Worm (Caenorhabditis elegans) whole organism, late embryonic: ENCODE results near the gene map-1.
A peak's percentile ranks its signal among the peaks of the same experiment; 100 is the strongest.

ENCODE experiments used
- C08G9.2 ChIP-seq: sonication (generic microtip); optimal IDR thresholded peaks from 2 replicates; lab custom pipeline; 2016; ENCODE audit warnings: mild to moderate bottlenecking, missing genetic modification characterization, moderate library complexity, missing compliant biosample characterization
- C38D4.7 ChIP-seq: fragments of 200-800 bp; sonication (Bioruptor generic); optimal IDR thresholded peaks from 2 replicates; lab custom pipeline; 2018; ENCODE audit warnings: mild to moderate bottlenecking, missing genetic modification characterization, moderate library complexity, missing compliant biosample characterization
- F13H6.1 ChIP-seq: sonication (generic microtip); optimal IDR thresholded peaks from 2 replicates; lab custom pipeline; 2016; ENCODE audit warnings: missing genetic modification characterization, missing compliant biosample characterization
- K02D7.2 ChIP-seq: sonication (generic microtip); optimal IDR thresholded peaks from 2 replicates; lab custom pipeline; 2017; ENCODE audit warnings: mild to moderate bottlenecking, missing genetic modification characterization, missing compliant biosample characterization
- K09A11.1 ChIP-seq: sonication (generic microtip); optimal IDR thresholded peaks from 2 replicates; lab custom pipeline; 2017; ENCODE audit warnings: antibody characterized with exemption, mild to moderate bottlenecking, missing genetic modification characterization, missing compliant biosample characterization; ENCODE audit not compliant: insufficient read depth
- T23F11.4 ChIP-seq: fragments of 200-800 bp; sonication (Bioruptor generic); optimal IDR thresholded peaks from 2 replicates; lab custom pipeline; 2018; ENCODE audit warnings: mild to moderate bottlenecking, missing genetic modification characterization, missing compliant biosample characterization
- Y22D7AL.16 ChIP-seq: sonication (generic microtip); optimal IDR thresholded peaks from 2 replicates; lab custom pipeline; 2016; ENCODE audit warnings: missing genetic modification characterization, missing compliant biosample characterization
- ceh-14 ChIP-seq: sonication (generic microtip); optimal IDR thresholded peaks from 2 replicates; lab custom pipeline; 2016; ENCODE audit warnings: missing genotype, missing genetic modification characterization, missing compliant biosample characterization
- ceh-2 ChIP-seq: sonication (generic microtip); optimal IDR thresholded peaks from 2 replicates; lab custom pipeline; 2016; ENCODE audit warnings: missing genotype, missing genetic modification characterization, missing compliant biosample characterization
- ceh-22 ChIP-seq: sonication (generic microtip); optimal IDR thresholded peaks from 2 replicates; lab custom pipeline; 2017; ENCODE audit warnings: missing biosample characterization, missing genetic modification characterization
- ceh-24 ChIP-seq: sonication (generic microtip); optimal IDR thresholded peaks from 2 replicates; lab custom pipeline; 2016; ENCODE audit warnings: mild to moderate bottlenecking, missing genetic modification characterization, missing compliant biosample characterization
- ceh-31 ChIP-seq: sonication (generic microtip); optimal IDR thresholded peaks from 2 replicates; lab custom pipeline; 2016; ENCODE audit warnings: missing genetic modification characterization, missing compliant biosample characterization
- ceh-45 ChIP-seq: fragments of 200-800 bp; sonication (Bioruptor generic); IDR thresholded peaks from 2 replicates; pipeline ENCODE4 v1.3.6; 2022; ENCODE audit warnings: missing genetic modification reagents, missing genetic modification characterization, missing compliant biosample characterization
- ceh-48 ChIP-seq: sonication (generic microtip); optimal IDR thresholded peaks from 2 replicates; lab custom pipeline; 2016; ENCODE audit warnings: missing genetic modification characterization, inconsistent platforms, missing compliant biosample characterization
- ceh-6 ChIP-seq: fragments of 200-800 bp; sonication (Bioruptor generic); optimal IDR thresholded peaks from 2 replicates; lab custom pipeline; 2018; ENCODE audit warnings: mild to moderate bottlenecking, missing genetic modification characterization, missing compliant biosample characterization
- ceh-9 ChIP-seq: sonication (generic microtip); optimal IDR thresholded peaks from 2 replicates; lab custom pipeline; 2016; ENCODE audit warnings: mild to moderate bottlenecking, missing genetic modification characterization, inconsistent platforms, missing compliant biosample characterization
- che-1 ChIP-seq: sonication (generic microtip); optimal IDR thresholded peaks from 2 replicates; lab custom pipeline; 2016; ENCODE audit warnings: mild to moderate bottlenecking, missing genetic modification characterization, missing compliant biosample characterization
- ets-4 ChIP-seq: sonication (generic microtip); optimal IDR thresholded peaks from 2 replicates; lab custom pipeline; 2016; ENCODE audit warnings: missing genetic modification characterization, missing compliant biosample characterization
- eyg-1 ChIP-seq: sonication (generic microtip); optimal IDR thresholded peaks from 2 replicates; lab custom pipeline; 2016; ENCODE audit warnings: missing genotype, missing genetic modification characterization, missing compliant biosample characterization
- fkh-10 ChIP-seq: fragments of 150-350 bp; optimal IDR thresholded peaks from 2 replicates; lab custom pipeline; 2014; ENCODE audit warnings: missing biosample characterization, missing genetic modification reagents, missing genetic modification characterization
- hlh-30 ChIP-seq: sonication (generic microtip); optimal IDR thresholded peaks from 2 replicates; lab custom pipeline; 2017; ENCODE audit warnings: antibody characterized with exemption, missing genetic modification characterization, missing compliant biosample characterization; ENCODE audit not compliant: insufficient read depth
- lim-6 ChIP-seq: sonication (generic microtip); optimal IDR thresholded peaks from 2 replicates; lab custom pipeline; 2016; ENCODE audit warnings: missing genetic modification characterization, missing compliant biosample characterization
- madf-2 ChIP-seq: sonication (generic microtip); optimal IDR thresholded peaks from 2 replicates; lab custom pipeline; 2017; ENCODE audit warnings: missing genetic modification characterization, missing compliant biosample characterization
- mec-3 ChIP-seq: sonication (generic microtip); optimal IDR thresholded peaks from 2 replicates; lab custom pipeline; 2016; ENCODE audit warnings: borderline replicate concordance, missing genetic modification characterization, missing compliant biosample characterization
- nhr-11 ChIP-seq: fragments of 150-350 bp; optimal IDR thresholded peaks from 2 replicates; lab custom pipeline; 2014; ENCODE audit warnings: missing biosample characterization, missing genetic modification characterization
- nhr-232 ChIP-seq: sonication (generic microtip); optimal IDR thresholded peaks from 2 replicates; lab custom pipeline; 2016; ENCODE audit warnings: missing genetic modification characterization, missing compliant biosample characterization
- npax-4 ChIP-seq: sonication (generic microtip); optimal IDR thresholded peaks from 2 replicates; lab custom pipeline; 2016; ENCODE audit warnings: missing genetic modification characterization, missing compliant biosample characterization
- odd-2 ChIP-seq: sonication (generic microtip); optimal IDR thresholded peaks from 2 replicates; lab custom pipeline; 2017; ENCODE audit warnings: antibody characterized with exemption, mild to moderate bottlenecking, missing genetic modification characterization, missing compliant biosample characterization
- pag-3 ChIP-seq: sonication (generic microtip); optimal IDR thresholded peaks from 2 replicates; lab custom pipeline; 2016; ENCODE audit warnings: missing compliant biosample characterization, missing genetic modification characterization, borderline replicate concordance
- pat-9 ChIP-seq: fragments of 200-800 bp; sonication (Bioruptor generic); optimal IDR thresholded peaks from 2 replicates; lab custom pipeline; 2018; ENCODE audit warnings: mild to moderate bottlenecking, missing genetic modification characterization, moderate library complexity, missing compliant biosample characterization
- pax-1 ChIP-seq: fragments of 150-350 bp; optimal IDR thresholded peaks from 2 replicates; lab custom pipeline; 2014; ENCODE audit warnings: missing biosample characterization, missing genetic modification characterization
- pha-2 ChIP-seq: sonication (generic microtip); optimal IDR thresholded peaks from 2 replicates; lab custom pipeline; 2017; ENCODE audit warnings: mild to moderate bottlenecking, missing genetic modification characterization, missing compliant biosample characterization
- pha-4 ChIP-seq: fragments of 150-350 bp; optimal IDR thresholded peaks from 2 replicates; lab custom pipeline; 2018; ENCODE audit warnings: missing biosample characterization, missing genetic modification reagents, missing genetic modification characterization
- pqm-1 ChIP-seq: sonication (generic microtip); optimal IDR thresholded peaks from 2 replicates; lab custom pipeline; 2016; ENCODE audit warnings: missing genetic modification characterization, missing compliant biosample characterization
- ref-2 ChIP-seq: sonication (generic microtip); optimal IDR thresholded peaks from 2 replicates; lab custom pipeline; 2016; ENCODE audit warnings: missing genetic modification characterization, missing compliant biosample characterization
- rnt-1 ChIP-seq: sonication (generic microtip); optimal IDR thresholded peaks from 2 replicates; lab custom pipeline; 2016; ENCODE audit warnings: missing genetic modification characterization, missing compliant biosample characterization
- sox-2 ChIP-seq: fragments of 200-800 bp; sonication (Bioruptor generic); IDR thresholded peaks from 2 replicates; pipeline ENCODE4 v1.3.6; 2022; ENCODE audit warnings: missing genetic modification reagents, missing genetic modification characterization, missing compliant biosample characterization
- sox-4 ChIP-seq: sonication (generic microtip); optimal IDR thresholded peaks from 2 replicates; lab custom pipeline; 2017; ENCODE audit warnings: mild to moderate bottlenecking, missing genetic modification characterization, inconsistent platforms, missing compliant biosample characterization
- tbx-7 ChIP-seq: sonication (generic microtip); optimal IDR thresholded peaks from 2 replicates; lab custom pipeline; 2016; ENCODE audit warnings: missing genotype, missing genetic modification characterization, missing compliant biosample characterization
- ttx-3 ChIP-seq: sonication (generic microtip); optimal IDR thresholded peaks from 2 replicates; lab custom pipeline; 2016; ENCODE audit warnings: missing genetic modification reagents, missing genetic modification characterization, missing compliant biosample characterization
- unc-42 ChIP-seq: sonication (generic microtip); optimal IDR thresholded peaks from 2 replicates; lab custom pipeline; 2016; ENCODE audit warnings: missing genotype, missing genetic modification characterization, missing compliant biosample characterization
- unc-55 ChIP-seq: sonication (generic microtip); optimal IDR thresholded peaks from 2 replicates; lab custom pipeline; 2017; ENCODE audit warnings: missing biosample characterization, missing genetic modification reagents, missing genetic modification characterization
- zip-5 ChIP-seq: sonication (generic microtip); optimal IDR thresholded peaks from 2 replicates; lab custom pipeline; 2016; ENCODE audit warnings: missing genetic modification characterization, missing compliant biosample characterization
- ztf-16 ChIP-seq: sonication (generic microtip); optimal IDR thresholded peaks from 2 replicates; lab custom pipeline; 2017; ENCODE audit warnings: missing genetic modification characterization, missing compliant biosample characterization

map-1 gene

DNA sequence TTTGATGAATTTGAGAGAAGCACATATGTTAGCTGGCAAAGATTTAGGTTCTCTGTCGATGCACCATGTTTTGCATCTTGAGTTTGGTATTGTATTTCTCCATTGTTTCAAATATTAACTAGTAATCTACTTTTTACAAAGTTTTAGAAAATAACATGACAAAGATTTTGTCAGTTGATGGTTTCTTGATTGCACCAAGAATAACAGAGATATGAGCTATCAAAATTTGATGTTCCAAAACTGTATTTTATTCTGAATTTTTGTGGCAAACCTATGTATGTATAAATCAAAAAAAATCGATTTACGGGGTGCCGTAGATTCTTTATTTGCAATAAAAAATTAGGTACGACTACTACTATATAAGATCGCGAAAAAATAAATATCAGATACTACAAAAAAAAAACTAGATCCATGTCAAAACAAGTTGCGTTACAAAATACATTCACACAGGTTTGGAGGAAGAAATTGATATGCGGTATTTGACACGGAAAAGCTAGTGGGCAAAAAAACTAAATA, 41.7 kb downstream of the map-1 start:
- no peak for TF ChIP-seq nhr-11 (tag; lab: Kevin White, UChicago)
- TF ChIP-seq pag-3 (tag; lab: Kevin White, UChicago), result no peak
- TF ChIP-seq madf-2 (tag; lab: Kevin White, UChicago), result no peak
- no peak for TF ChIP-seq ceh-31
- TF ChIP-seq ceh-22, result no peak

DNA sequence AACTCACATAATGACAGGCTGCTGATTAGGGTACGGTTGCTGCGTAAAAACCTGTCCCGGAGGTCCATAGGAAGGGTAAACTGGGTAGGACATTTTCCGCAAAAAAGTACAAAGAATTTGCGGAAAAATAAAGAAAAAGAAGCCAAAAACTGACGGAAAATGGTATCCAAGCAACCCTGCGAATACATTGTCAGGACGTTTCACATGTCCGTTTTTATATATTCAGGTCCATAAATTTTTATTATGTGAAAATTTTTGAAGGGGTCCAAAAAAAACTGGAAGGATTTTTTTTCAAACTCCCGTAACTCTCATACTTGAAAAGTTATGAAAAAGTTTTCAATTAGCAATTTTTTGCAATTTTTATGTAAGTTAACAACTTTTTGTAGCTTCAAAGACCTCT, 44.5 kb downstream of the map-1 start, which contains the start of gene CC8.3:
Gene CC8.3, minus strand, starts transcription at position 101 of the 400 bp plus-strand sequence.
- TF ChIP-seq npax-4 (no peak), K02D7.2 (tag; lab: Kevin White, UChicago) (no peak), hlh-30 (tag; lab: Kevin White, UChicago) (no peak), ceh-24 (tag; lab: Kevin White, UChicago) (no peak), ceh-6 (GFP tag; lab: Kevin White, UChicago) (no peak), ceh-45 (GFP tag; lab: Robert Waterston, UW) (no peak), ztf-16 (no peak), ets-4 (tag; lab: Kevin White, UChicago) (no peak), tbx-7 (tag; lab: Kevin White, UChicago) (no peak), odd-2 (tag; lab: Kevin White, UChicago) (no peak), unc-42 (no peak), sox-2 (GFP tag; lab: Robert Waterston, UW) (no peak), sox-4 (tag; lab: Kevin White, UChicago) (no peak), K09A11.1 (tag; lab: Kevin White, UChicago) (no peak), ceh-9 (tag; lab: Kevin White, UChicago) (no peak), pag-3 (tag; lab: Kevin White, UChicago) (no peak), pat-9 (tag; lab: Kevin White, UChicago) (no peak), pha-2 (tag; lab: Kevin White, UChicago) (no peak), eyg-1 (no peak)

DNA sequence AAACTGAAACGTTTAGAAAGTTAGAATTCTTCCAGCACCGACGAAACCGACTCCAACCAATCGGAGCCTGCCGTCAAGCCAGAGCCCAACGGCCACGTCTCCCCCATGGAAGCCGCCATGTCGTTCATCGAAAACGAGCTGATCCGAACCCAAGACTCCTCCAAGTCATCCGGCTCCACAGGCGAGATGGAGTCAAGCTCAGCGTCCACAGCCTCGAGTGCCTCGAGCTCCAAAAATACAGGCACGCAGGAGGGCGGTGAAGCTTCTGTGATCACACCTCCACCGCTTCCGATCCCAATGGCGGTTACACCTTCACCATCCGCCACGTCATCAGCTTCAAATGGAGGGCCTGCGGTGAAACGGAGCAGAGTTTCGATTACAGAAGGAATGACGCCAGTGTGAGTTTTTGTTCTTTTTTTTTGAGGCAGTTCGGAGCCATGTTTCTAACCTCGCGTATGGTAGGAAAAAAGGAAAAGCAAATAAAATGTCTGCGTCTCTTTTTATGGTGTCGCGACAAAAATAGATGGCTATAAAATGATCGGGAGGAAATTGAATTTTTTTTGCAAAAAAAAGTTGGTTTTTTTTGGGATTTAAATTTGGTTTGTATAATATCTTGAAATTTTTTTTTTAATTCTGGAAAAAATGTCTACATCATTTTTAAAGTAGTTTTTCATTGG, 48.3 kb downstream of the map-1 start:
- TF ChIP-seq ceh-45 (GFP tag; lab: Robert Waterston, UW), result no peak
- TF ChIP-seq C08G9.2 (tag; lab: Kevin White, UChicago), result peak; percentile 22

DNA sequence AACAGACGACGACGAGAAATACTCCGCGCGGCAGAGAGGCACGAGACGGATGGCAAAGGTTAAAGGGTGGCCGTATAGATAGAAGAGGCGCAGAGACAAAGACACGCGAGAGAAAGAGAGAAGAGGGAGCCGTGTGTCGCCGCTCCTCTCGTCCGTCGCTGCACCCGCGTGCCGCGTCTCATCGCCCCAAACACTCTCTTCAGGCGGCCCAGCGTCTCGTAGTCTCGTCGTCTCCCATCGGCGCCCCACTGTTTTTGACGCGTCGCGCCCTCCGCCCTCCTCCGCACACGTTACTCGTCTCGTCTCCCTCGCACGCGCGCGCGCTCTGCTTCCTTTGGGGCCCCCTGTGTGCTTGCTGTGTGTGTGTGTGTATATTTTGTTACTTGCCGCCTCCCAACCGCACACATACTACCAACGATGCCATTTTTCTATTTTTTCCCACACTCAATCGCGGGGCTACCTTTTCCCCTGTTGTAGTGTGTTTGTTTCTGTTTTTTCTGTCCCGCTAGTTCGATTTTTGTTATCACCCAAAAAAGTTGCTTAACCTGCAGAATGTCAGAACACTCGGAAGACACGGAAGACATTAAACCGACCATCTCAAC, 50.0 kb downstream of the map-1 start, which contains the start of gene madf-9:
Gene madf-9, plus strand, starts transcription at position 552 of the 602 bp plus-strand sequence.
- no peak for TF ChIP-seq mec-3 (tag; lab: Kevin White, UChicago)
- no peak for TF ChIP-seq sox-4 (tag; lab: Kevin White, UChicago)
- TF ChIP-seq nhr-232 (tag; lab: Kevin White, UChicago), result no peak
- TF ChIP-seq pqm-1 (tag; lab: Kevin White, UChicago), result no peak
- TF ChIP-seq ceh-48 (tag; lab: Kevin White, UChicago), result no peak
- no peak for TF ChIP-seq pat-9 (tag; lab: Kevin White, UChicago)
- TF ChIP-seq ceh-31, result peak; percentile 64
- TF ChIP-seq ceh-14 (tag; lab: Kevin White, UChicago), result no peak
- peak; percentile 41 for TF ChIP-seq ceh-2 (tag; lab: Kevin White, UChicago)
- TF ChIP-seq che-1 (tag; lab: Kevin White, UChicago), result no peak
- no peak for TF ChIP-seq npax-4
- TF ChIP-seq F13H6.1, result peak; percentile 71
- TF ChIP-seq ttx-3 (tag; lab: Kevin White, UChicago), result no peak
- peak; percentile 27 for TF ChIP-seq ref-2
- peak; percentile 28 for TF ChIP-seq rnt-1 (tag; lab: Kevin White, UChicago)
- TF ChIP-seq fkh-10 (GFP tag; lab: Kevin White, UChicago), result no peak
- TF ChIP-seq ceh-24 (tag; lab: Kevin White, UChicago), result no peak
- TF ChIP-seq pha-4 (tag; lab: Kevin White, UChicago), result no peak
- TF ChIP-seq zip-5, result no peak
- TF ChIP-seq T23F11.4 (GFP tag; lab: Kevin White, UChicago), result no peak
- peak; percentile 22 for TF ChIP-seq unc-42
- TF ChIP-seq nhr-11 (tag; lab: Kevin White, UChicago), result no peak
- TF ChIP-seq ceh-9 (tag; lab: Kevin White, UChicago), result no peak
- TF ChIP-seq unc-55 (GFP tag; lab: Kevin White, UChicago), result no peak
- no peak for TF ChIP-seq lim-6 (tag; lab: Kevin White, UChicago)
- no peak for TF ChIP-seq pax-1 (tag; lab: Kevin White, UChicago)
- no peak for TF ChIP-seq C38D4.7 (GFP tag; lab: Kevin White, UChicago)
- no peak for TF ChIP-seq Y22D7AL.16 (tag; lab: Kevin White, UChicago)
